Worm (Caenorhabditis elegans) whole organism, L1 larva: ENCODE data around the gene Y73B6BL.270.

Source experiments
- ama-1 ChIP-seq: fragments of 150-350 bp; optimal IDR thresholded peaks from 2 replicates; lab custom pipeline; 2014
- elt-2 ChIP-seq: sonication (generic microtip); optimal IDR thresholded peaks from 2 replicates; lab custom pipeline; 2016; ENCODE audit warnings: missing genetic modification characterization, mild to moderate bottlenecking, inconsistent platforms, missing compliant biosample characterization, missing genetic modification reagents
- ets-5 ChIP-seq: fragments of 200-800 bp; sonication (Bioruptor generic); IDR thresholded peaks from 2 replicates; pipeline ENCODE4 v1.3.6; 2022; ENCODE audit warnings: missing genetic modification characterization, missing compliant biosample characterization
- fkh-10 ChIP-seq: sonication (generic microtip); optimal IDR thresholded peaks from 2 replicates; lab custom pipeline; 2017; ENCODE audit warnings: missing biosample characterization, missing genetic modification reagents, missing genetic modification characterization
- fos-1 ChIP-seq: fragments of 150-350 bp; optimal IDR thresholded peaks from 2 replicates; lab custom pipeline; 2014; ENCODE audit warnings: missing biosample characterization, missing genetic modification characterization
- isw-1 ChIP-seq: fragments of 200-800 bp; sonication (Bioruptor generic); IDR thresholded peaks from 2 replicates; pipeline ENCODE4 v1.3.6; 2022; ENCODE audit warnings: missing genetic modification characterization, missing compliant biosample characterization
- lin-13 ChIP-seq: fragments of 150-350 bp; optimal IDR thresholded peaks from 2 replicates; lab custom pipeline; 2014; ENCODE audit warnings: missing biosample characterization, missing genetic modification reagents, missing genetic modification characterization
- lin-15B ChIP-seq: fragments of 150-350 bp; sonication (generic microtip); optimal IDR thresholded peaks from 3 replicates; lab custom pipeline; 2014; ENCODE audit warnings: missing biosample characterization, missing genetic modification characterization
- mep-1 ChIP-seq: fragments of 150-350 bp; optimal IDR thresholded peaks from 2 replicates; lab custom pipeline; 2014; ENCODE audit warnings: missing biosample characterization, missing genetic modification characterization
- nhr-12 ChIP-seq: sonication (generic microtip); optimal IDR thresholded peaks from 2 replicates; lab custom pipeline; 2017; ENCODE audit warnings: missing biosample characterization, missing genetic modification characterization
- nhr-28 ChIP-seq: fragments of 150-350 bp; optimal IDR thresholded peaks from 2 replicates; lab custom pipeline; 2014; ENCODE audit warnings: missing biosample characterization, missing genetic modification characterization
- snpc-4 ChIP-seq: fragments of 150-350 bp; optimal IDR thresholded peaks from 2 replicates; lab custom pipeline; 2014; ENCODE audit warnings: missing biosample characterization, missing genetic modification characterization
- ztf-11 ChIP-seq, 2 experiments: sonication (generic microtip); optimal IDR thresholded peaks; 2 replicates each; lab custom pipeline; 2016 to 2017; ENCODE audit warnings: missing genetic modification characterization in 2 of 2, missing biosample characterization in 1 of 2, missing compliant biosample characterization in 1 of 2

DNA sequence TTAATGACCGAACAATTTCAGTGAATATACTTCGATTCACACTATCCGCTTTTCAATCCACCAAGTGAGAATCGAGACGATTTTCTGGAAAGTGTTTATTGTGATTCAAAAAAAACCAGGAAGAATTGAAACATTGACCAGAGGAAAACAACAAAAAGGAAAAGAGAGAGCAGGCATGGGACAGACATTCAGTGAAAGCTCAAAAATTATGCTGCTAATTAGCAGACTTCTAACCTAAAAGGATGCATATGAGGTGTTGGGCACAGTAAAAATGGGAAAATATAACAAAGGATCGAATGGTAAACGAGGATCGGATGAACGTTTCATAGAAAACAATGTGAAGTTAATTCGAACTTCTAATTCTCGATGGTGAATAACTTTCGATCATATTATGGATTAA lies 52.5 kb downstream of the Y73B6BL.270 start:
- TF ChIP-seq snpc-4 (tag; lab: Kevin White, UChicago) (no peak), lin-15B (no peak), fkh-10 (GFP tag; lab: Kevin White, UChicago) (no peak), ama-1 (lab: Kevin White, UChicago) (no peak), ztf-11 (tag; optimal IDR thresholded peaks at IDR 0.05; lab: Kevin White, UChicago) (no peak), elt-2 (tag; lab: Kevin White, UChicago) (no peak), nhr-12 (tag; lab: Kevin White, UChicago) (no peak), nhr-28 (tag; lab: Kevin White, UChicago) (no peak), isw-1 (no peak), fos-1 (tag; lab: Kevin White, UChicago) (no peak), ets-5 (GFP tag; lab: Robert Waterston, UW) (no peak), mep-1 (tag; lab: Kevin White, UChicago) (no peak), lin-13 (GFP tag; lab: Kevin White, UChicago) (no peak)
